Fruit fly (Drosophila melanogaster): ENCODE measurements around the gene CG7889.

DNA sequence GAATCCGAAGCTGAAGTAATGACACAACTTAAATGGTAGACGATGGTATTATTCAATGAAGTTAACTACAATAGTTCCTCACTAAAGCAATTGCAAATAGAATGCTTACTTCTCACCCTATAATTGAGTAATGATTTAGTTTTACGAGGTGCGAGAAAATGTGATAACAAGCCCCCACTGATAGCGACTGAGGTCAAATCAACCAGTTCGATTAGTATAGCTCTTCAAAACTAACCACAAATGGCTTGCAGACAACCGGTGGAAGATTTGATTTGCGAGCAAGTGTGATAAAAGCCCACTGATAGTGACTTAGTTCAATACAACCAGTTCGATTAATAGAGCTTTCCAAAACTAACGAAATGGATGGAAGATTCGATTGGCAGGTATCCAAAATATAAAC, 4.1 kb upstream of the CG7889 start:
- no peak for TF ChIP-seq insv (optimal IDR thresholded peaks at IDR 0.05)
- no peak for TF ChIP-seq ttk (optimal IDR thresholded peaks at IDR 0.05)
- TF ChIP-seq psq (optimal IDR thresholded peaks at IDR 0.05) = no peak
- no peak for TF ChIP-seq Myc (optimal IDR thresholded peaks at IDR 0.05)
- TF ChIP-seq Sin3A (optimal IDR thresholded peaks at IDR 0.05) = no peak
- TF ChIP-seq h (optimal IDR thresholded peaks at IDR 0.05) = no peak

Measured in Kc167 (cell line).